Worm (Caenorhabditis elegans) whole organism, L1 larva: ENCODE data around the gene C46F11.5.

Experiments
- F16B12.6 ChIP-seq: fragments of 150-350 bp; optimal IDR thresholded peaks from 2 replicates; lab custom pipeline; 2014; ENCODE audit warnings: missing biosample characterization, missing genetic modification characterization
- aha-1 ChIP-seq: fragments of 150-350 bp; optimal IDR thresholded peaks from 2 replicates; lab custom pipeline; 2014; ENCODE audit warnings: missing biosample characterization, missing genetic modification characterization
- aly-2 ChIP-seq: fragments of 150-350 bp; optimal IDR thresholded peaks from 2 replicates; lab custom pipeline; 2014; ENCODE audit warnings: missing biosample characterization, missing genetic modification characterization
- blmp-1 ChIP-seq: fragments of 150-350 bp; optimal IDR thresholded peaks from 2 replicates; lab custom pipeline; 2014; ENCODE audit warnings: missing biosample characterization, missing genetic modification characterization
- ceh-63 ChIP-seq: fragments of 200-800 bp; sonication (Bioruptor generic); optimal IDR thresholded peaks from 2 replicates; lab custom pipeline; 2018; ENCODE audit warnings: mild to moderate bottlenecking, missing genetic modification characterization, missing compliant biosample characterization
- ceh-90 ChIP-seq: sonication (generic microtip); optimal IDR thresholded peaks from 2 replicates; lab custom pipeline; 2016; ENCODE audit warnings: missing genetic modification characterization, missing compliant biosample characterization
- dpl-1 ChIP-seq, 3 experiments: fragments of 150-350 bp in 2 of 3; sonication (generic microtip) in 1 of 3; optimal IDR thresholded peaks; 2 replicates each; lab custom pipeline; 2014 to 2017; ENCODE audit warnings: missing biosample characterization in 3 of 3, missing genetic modification characterization in 3 of 3, missing genetic modification reagents in 3 of 3
- dsc-1 ChIP-seq: sonication (generic microtip); optimal IDR thresholded peaks from 2 replicates; lab custom pipeline; 2016; ENCODE audit warnings: mild to moderate bottlenecking, missing genetic modification characterization, missing compliant biosample characterization
- efl-1 ChIP-seq, 4 experiments: fragments of 150-350 bp; optimal IDR thresholded peaks in 3 of 4; peaks in 1 of 4; 1 replicate in 1 of 4; 2 replicates in 3 of 4; lab custom pipeline; 2014; ENCODE audit warnings: missing biosample characterization in 2 of 4, missing genetic modification characterization in 2 of 4, missing genetic modification reagents in 2 of 4
- efl-3 ChIP-seq: fragments of 200-800 bp; sonication (Bioruptor generic); optimal IDR thresholded peaks from 2 replicates; lab custom pipeline; 2018; ENCODE audit warnings: mild to moderate bottlenecking, missing genetic modification characterization, missing compliant biosample characterization
- egl-13 ChIP-seq: sonication (generic microtip); optimal IDR thresholded peaks from 2 replicates; lab custom pipeline; 2016; ENCODE audit warnings: missing genotype, missing genetic modification reagents, missing genetic modification characterization, missing compliant biosample characterization
- elt-2 ChIP-seq: sonication (generic microtip); optimal IDR thresholded peaks from 2 replicates; lab custom pipeline; 2016; ENCODE audit warnings: missing genetic modification characterization, mild to moderate bottlenecking, inconsistent platforms, missing compliant biosample characterization, missing genetic modification reagents
- elt-3 ChIP-seq, 6 experiments: fragments of 150-350 bp in 1 of 6; sonication (generic microtip); optimal IDR thresholded peaks; 2 replicates each; lab custom pipeline; 2017 to 2018; ENCODE audit warnings: missing biosample characterization in 6 of 6, missing genetic modification characterization in 6 of 6, inconsistent platforms in 1 of 6
- grh-1 ChIP-seq: fragments of 200-800 bp; sonication (Bioruptor generic); IDR thresholded peaks from 2 replicates; pipeline ENCODE4 v1.3.6; 2022; ENCODE audit warnings: missing genetic modification reagents, missing genetic modification characterization, missing compliant biosample characterization
- hlh-4 ChIP-seq: sonication (generic microtip); optimal IDR thresholded peaks from 2 replicates; lab custom pipeline; 2016; ENCODE audit warnings: mild to moderate bottlenecking, missing genetic modification characterization, missing compliant biosample characterization
- irx-1 ChIP-seq: sonication (generic microtip); optimal IDR thresholded peaks from 2 replicates; lab custom pipeline; 2016; ENCODE audit warnings: missing genetic modification characterization, missing compliant biosample characterization
- lin-14 ChIP-seq: fragments of 200-800 bp; sonication (Bioruptor generic); optimal IDR thresholded peaks from 2 replicates; lab custom pipeline; 2018; ENCODE audit warnings: mild to moderate bottlenecking, missing genetic modification characterization, moderate library complexity, missing compliant biosample characterization
- lir-3 ChIP-seq: sonication (generic microtip); optimal IDR thresholded peaks from 2 replicates; lab custom pipeline; 2016; ENCODE audit warnings: mild to moderate bottlenecking, missing genetic modification characterization, moderate library complexity, missing compliant biosample characterization; ENCODE audit not compliant: poor library complexity
- lsy-2 ChIP-seq, 2 experiments: fragments of 150-350 bp; optimal IDR thresholded peaks; 2 replicates each; lab custom pipeline; 2014; ENCODE audit warnings: missing biosample characterization in 2 of 2, missing genetic modification characterization in 2 of 2
- mep-1 ChIP-seq: fragments of 150-350 bp; optimal IDR thresholded peaks from 2 replicates; lab custom pipeline; 2014; ENCODE audit warnings: missing biosample characterization, missing genetic modification characterization
- nhr-11 ChIP-seq: fragments of 150-350 bp; optimal IDR thresholded peaks from 2 replicates; lab custom pipeline; 2014; ENCODE audit warnings: missing biosample characterization, missing genetic modification characterization
- nhr-237 ChIP-seq: fragments of 150-350 bp; optimal IDR thresholded peaks from 2 replicates; lab custom pipeline; 2014; ENCODE audit warnings: missing biosample characterization, missing genetic modification characterization
- nhr-28 ChIP-seq: fragments of 150-350 bp; optimal IDR thresholded peaks from 2 replicates; lab custom pipeline; 2014; ENCODE audit warnings: missing biosample characterization, missing genetic modification characterization
- nhr-47 ChIP-seq: sonication (generic microtip); optimal IDR thresholded peaks from 2 replicates; lab custom pipeline; 2016; ENCODE audit warnings: mild to moderate bottlenecking, missing genetic modification characterization, moderate library complexity, missing compliant biosample characterization
- nhr-76 ChIP-seq: sonication (generic microtip); optimal IDR thresholded peaks from 2 replicates; lab custom pipeline; 2017; ENCODE audit warnings: missing biosample characterization, missing genetic modification characterization
- nhr-77 ChIP-seq: fragments of 150-350 bp; optimal IDR thresholded peaks from 2 replicates; lab custom pipeline; 2014; ENCODE audit warnings: missing biosample characterization, missing genetic modification characterization
- nhr-85 ChIP-seq: sonication (generic microtip); peaks from one replicate; lab custom pipeline; 2016; ENCODE audit warnings: missing genetic modification characterization, inconsistent platforms, missing compliant biosample characterization
- pag-3 ChIP-seq: sonication (generic microtip); optimal IDR thresholded peaks from 2 replicates; lab custom pipeline; 2017; ENCODE audit warnings: missing genetic modification characterization, mild to moderate bottlenecking, missing compliant biosample characterization, antibody characterized with exemption, borderline replicate concordance; ENCODE audit not compliant: insufficient read depth
- snu-23 ChIP-seq: sonication (generic microtip); optimal IDR thresholded peaks from 2 replicates; lab custom pipeline; 2016; ENCODE audit warnings: missing genetic modification characterization, missing compliant biosample characterization
- sox-4 ChIP-seq: sonication (generic microtip); optimal IDR thresholded peaks from 2 replicates; lab custom pipeline; 2016; ENCODE audit warnings: missing genetic modification characterization, missing compliant biosample characterization
- swsn-7 ChIP-seq: sonication (generic microtip); optimal IDR thresholded peaks from 2 replicates; lab custom pipeline; 2016; ENCODE audit warnings: missing genetic modification characterization, missing compliant biosample characterization
- tlp-1 ChIP-seq: fragments of 150-350 bp; optimal IDR thresholded peaks from 2 replicates; lab custom pipeline; 2014; ENCODE audit warnings: missing biosample characterization, missing genetic modification characterization

The C46F11.5 gene

DNA sequence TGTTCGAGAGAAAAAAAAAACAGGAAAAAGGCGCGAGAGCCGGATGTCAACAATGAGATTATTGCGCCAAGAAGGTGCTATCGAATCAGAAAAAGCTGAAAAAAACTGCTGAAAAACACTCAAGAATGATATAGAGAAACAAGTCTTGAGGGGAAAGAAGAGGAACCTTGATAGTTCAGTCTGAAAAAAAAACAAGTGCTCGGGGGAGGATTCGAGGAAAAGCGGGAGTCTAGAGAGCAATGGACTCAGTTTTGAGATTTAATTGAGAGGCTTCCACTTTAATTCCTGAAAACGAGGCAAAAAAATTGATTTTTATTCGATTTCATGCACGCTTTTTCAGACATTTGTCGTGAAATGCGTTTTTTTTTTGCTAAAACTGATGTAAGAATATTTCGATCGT, 37.2 kb upstream of the C46F11.5 start, which contains the start of gene npr-15:
Gene npr-15, minus strand, starts transcription at position 101 of the 400 bp plus-strand sequence.
- no peak for TF ChIP-seq grh-1 (GFP tag; lab: Robert Waterston, UW)
- TF ChIP-seq lir-3 (tag; lab: Kevin White, UChicago) = no peak
- no peak for TF ChIP-seq nhr-77
- TF ChIP-seq nhr-76 = no peak
- TF ChIP-seq aha-1 (tag; lab: Kevin White, UChicago) = no peak
- no peak for TF ChIP-seq efl-3 (GFP tag; lab: Kevin White, UChicago)
- TF ChIP-seq sox-4 (tag; lab: Kevin White, UChicago) = no peak
- TF ChIP-seq lin-14 (GFP tag; lab: Kevin White, UChicago) = no peak
- no peak for TF ChIP-seq ceh-63 (GFP tag; lab: Kevin White, UChicago)
- TF ChIP-seq mep-1 = no peak
- TF ChIP-seq nhr-85 (tag; lab: Kevin White, UChicago) = no peak

DNA sequence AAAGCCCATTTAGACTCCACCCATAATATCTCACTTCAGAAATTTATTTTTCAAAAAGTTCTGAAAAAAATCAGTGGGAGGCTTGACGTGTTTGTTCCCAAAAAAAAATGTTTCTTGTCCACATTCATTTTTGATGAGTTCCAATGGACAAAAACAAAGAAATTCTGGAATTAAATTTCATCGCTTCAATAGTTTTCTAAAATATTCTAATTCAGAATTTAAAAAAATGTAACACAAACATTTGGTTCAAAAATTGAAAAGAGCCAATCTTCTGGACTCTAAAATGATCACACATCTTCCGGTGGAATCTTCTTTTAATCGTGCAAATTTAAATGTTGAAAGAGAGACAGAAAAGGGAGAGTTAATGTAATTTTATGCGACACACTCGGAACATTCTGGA, 35.1 kb upstream of the C46F11.5 start:
- TF ChIP-seq lin-14 (GFP tag; lab: Kevin White, UChicago) (peak; percentile 33), efl-1 (optimal IDR thresholded peaks at IDR 0.05; lab: Kevin White, UChicago) (no peak), efl-1 (GFP tag; optimal IDR thresholded peaks at IDR 0.05 in 1 of 2; lab: Kevin White, UChicago) (peak in 1 of 2 experiments; percentile 73), lsy-2 (tag; optimal IDR thresholded peaks at IDR 0.05; lab: Kevin White, UChicago) (no peak)

DNA sequence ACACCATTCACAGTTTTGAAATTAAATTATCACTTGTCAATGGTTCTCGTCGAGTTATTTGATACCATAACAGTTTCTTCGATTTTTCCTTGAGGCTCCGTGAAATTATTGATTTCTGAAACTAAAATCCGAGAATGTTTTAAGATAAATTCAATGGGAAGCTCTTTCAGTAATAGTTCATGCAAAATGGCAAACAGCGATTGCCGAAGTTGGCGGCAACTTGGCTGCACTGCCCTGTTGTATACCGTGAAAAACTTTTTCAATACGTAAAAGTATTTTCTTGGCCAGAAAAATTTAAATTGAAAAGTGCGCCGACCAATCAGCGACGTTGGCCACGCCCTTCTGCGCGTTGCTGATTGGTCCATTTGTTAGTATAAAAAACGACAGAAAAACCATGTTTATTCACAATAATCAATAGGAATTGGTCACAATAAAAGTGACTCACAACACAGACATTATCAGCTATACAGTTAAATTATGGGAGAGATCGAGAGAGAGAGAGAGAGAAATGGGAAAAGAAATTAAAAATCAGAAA, 25.5 kb upstream of the C46F11.5 start:
- TF ChIP-seq pag-3 (tag; lab: Kevin White, UChicago) (no peak), aly-2 (tag; lab: Kevin White, UChicago) (no peak), nhr-11 (tag; lab: Kevin White, UChicago) (no peak), irx-1 (tag; lab: Kevin White, UChicago) (no peak), ceh-90 (no peak), sox-4 (tag; lab: Kevin White, UChicago) (no peak), nhr-237 (tag; lab: Kevin White, UChicago) (no peak), elt-2 (tag; lab: Kevin White, UChicago) (no peak), dpl-1 (GFP tag; optimal IDR thresholded peaks at IDR 0.05; lab: Kevin White, UChicago) (no peak)

- TF ChIP-seq nhr-28 (tag; lab: Kevin White, UChicago) = no peak
- TF ChIP-seq blmp-1 (tag; lab: Kevin White, UChicago) = peak; percentile 93
- TF ChIP-seq swsn-7 (tag; lab: Kevin White, UChicago) = peak; percentile 4
- TF ChIP-seq snu-23 = no peak
- no peak for TF ChIP-seq tlp-1 (tag; lab: Kevin White, UChicago)
- peak; percentile 24 for TF ChIP-seq dsc-1 (tag; lab: Kevin White, UChicago)
- peak; percentile 31 for TF ChIP-seq egl-13 (tag; lab: Kevin White, UChicago)
- peak; percentile 51 for TF ChIP-seq lin-14 (GFP tag; lab: Kevin White, UChicago)
- TF ChIP-seq nhr-47 = peak; percentile 16
These were observed 24.0 kb upstream of the C46F11.5 start for ce11 chrIII:3681351-3681938.

DNA sequence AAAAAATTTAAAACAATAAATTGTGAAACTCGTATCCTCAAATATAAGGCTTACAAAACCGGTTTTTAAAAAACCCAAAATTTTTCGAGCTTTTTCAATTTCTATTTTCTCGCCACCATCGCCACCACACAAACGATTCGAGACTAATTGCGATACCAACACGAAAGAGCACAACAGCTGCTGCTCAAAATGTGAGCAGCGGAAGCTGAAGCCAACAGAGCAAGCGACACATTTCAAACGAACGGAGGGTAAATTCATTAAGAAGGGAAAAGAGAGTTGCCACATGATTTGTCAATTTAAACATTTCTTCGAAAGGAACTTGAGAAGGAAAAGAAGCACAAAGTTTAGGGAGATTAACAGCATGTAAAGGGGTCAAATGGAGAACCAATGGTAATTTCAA, 21.7 kb upstream of the C46F11.5 start:
- TF ChIP-seq F16B12.6 (tag; lab: Kevin White, UChicago) (no peak), hlh-4 (tag; lab: Kevin White, UChicago) (no peak), lin-14 (GFP tag; lab: Kevin White, UChicago) (peak; percentile 47), elt-3 (tag; optimal IDR thresholded peaks at IDR 0.05; lab: Kevin White, UChicago) (no peak)
